Fruit fly (Drosophila melanogaster) whole organism, embryonic: ENCODE results near the gene Pcmt.

Source experiments
- Antp ChIP-seq: fragments of 200-800 bp; sonication (Bioruptor generic); optimal IDR thresholded peaks from 3 replicates; lab custom pipeline; 2016; ENCODE audit warnings: missing biosample characterization, missing genetic modification characterization
- Asciz ChIP-seq: fragments of 200-800 bp; sonication (Bioruptor generic); optimal IDR thresholded peaks from 2 replicates; lab custom pipeline; 2017; ENCODE audit warnings: missing biosample characterization, mild to moderate bottlenecking, missing genetic modification characterization, missing genetic modification reagents
- C15 ChIP-seq: fragments of 200-800 bp; sonication (Bioruptor generic); IDR thresholded peaks from 3 replicates; pipeline ENCODE4 v1.3.6; 2022; ENCODE audit warnings: missing biosample characterization, missing genetic modification characterization
- CG12659 ChIP-seq: fragments of 200-800 bp; sonication (Bioruptor generic); optimal IDR thresholded peaks from 3 replicates; lab custom pipeline; 2017; ENCODE audit warnings: mild to moderate bottlenecking, missing biosample characterization, missing genetic modification reagents, missing genetic modification characterization
- CG14050 ChIP-seq: fragments of 200-800 bp; sonication (Bioruptor generic); IDR thresholded peaks from 3 replicates; pipeline ENCODE4 v1.3.6; 2022; ENCODE audit warnings: missing biosample characterization, missing genetic modification characterization
- CG15479 ChIP-seq: fragments of 200-800 bp; sonication (Bioruptor generic); optimal IDR thresholded peaks from 3 replicates; lab custom pipeline; 2019; ENCODE audit warnings: missing biosample characterization, mild to moderate bottlenecking, missing genetic modification characterization, moderate library complexity
- CG15514 ChIP-seq: fragments of 200-800 bp; sonication (Bioruptor generic); optimal IDR thresholded peaks from 3 replicates; lab custom pipeline; 2017; ENCODE audit warnings: missing biosample characterization, missing genetic modification characterization, mild to moderate bottlenecking, moderate library complexity, missing genetic modification reagents
- CG1602 ChIP-seq: fragments of 200-800 bp; sonication (Bioruptor generic); optimal IDR thresholded peaks from 3 replicates; lab custom pipeline; 2016; ENCODE audit warnings: missing biosample characterization, missing genetic modification characterization
- CG2875 ChIP-seq: fragments of 200-800 bp; sonication (Bioruptor generic); optimal IDR thresholded peaks from 2 replicates; lab custom pipeline; 2017; ENCODE audit warnings: missing biosample characterization, mild to moderate bottlenecking, missing genetic modification characterization, missing genetic modification reagents
- CG31388 ChIP-seq: fragments of 200-800 bp; sonication (Bioruptor generic); optimal IDR thresholded peaks from 2 replicates; lab custom pipeline; 2016; ENCODE audit warnings: missing biosample characterization, missing genetic modification characterization
- CG33213 ChIP-seq: fragments of 200-800 bp; sonication (Bioruptor generic); optimal IDR thresholded peaks from 3 replicates; lab custom pipeline; 2016; ENCODE audit warnings: missing biosample characterization, missing genetic modification characterization
- CG3838 ChIP-seq: fragments of 200-800 bp; sonication (Bioruptor generic); optimal IDR thresholded peaks from 3 replicates; lab custom pipeline; 2016; ENCODE audit warnings: missing biosample characterization, missing genetic modification characterization
- CG3995 ChIP-seq: fragments of 200-800 bp; sonication (Bioruptor generic); optimal IDR thresholded peaks from 3 replicates; lab custom pipeline; 2016; ENCODE audit warnings: missing biosample characterization, missing genetic modification characterization
- CG4328 ChIP-seq: fragments of 200-800 bp; sonication (Bioruptor generic); optimal IDR thresholded peaks from 3 replicates; lab custom pipeline; 2017; ENCODE audit warnings: missing biosample characterization, missing genetic modification reagents, missing genetic modification characterization
- CG5180 ChIP-seq: fragments of 200-800 bp; sonication (Bioruptor generic); optimal IDR thresholded peaks from 3 replicates; lab custom pipeline; 2017; ENCODE audit warnings: missing biosample characterization, missing genetic modification characterization, mild to moderate bottlenecking, moderate library complexity, missing genetic modification reagents
- CG6791 ChIP-seq: fragments of 200-800 bp; sonication (Bioruptor generic); IDR thresholded peaks from 3 replicates; pipeline ENCODE4 v1.3.6; 2022; ENCODE audit warnings: missing biosample characterization, missing genetic modification characterization; ENCODE audit not compliant: partially characterized antibody
- CG7745 ChIP-seq: fragments of 200-800 bp; sonication (Bioruptor generic); optimal IDR thresholded peaks from 2 replicates; lab custom pipeline; 2018; ENCODE audit warnings: missing biosample characterization, mild to moderate bottlenecking, missing genetic modification characterization, moderate library complexity
- CG7786 ChIP-seq: fragments of 200-800 bp; sonication (Bioruptor generic); optimal IDR thresholded peaks from 2 replicates; lab custom pipeline; 2016; ENCODE audit warnings: missing biosample characterization, missing genetic modification characterization
- Chrac-16 ChIP-seq: fragments of 200-800 bp; sonication (Bioruptor generic); optimal IDR thresholded peaks from 3 replicates; lab custom pipeline; 2016; ENCODE audit warnings: missing biosample characterization, missing genetic modification characterization
- Doc2 ChIP-seq: fragments of 200-800 bp; sonication (Bioruptor generic); IDR thresholded peaks from 2 replicates; pipeline ENCODE4 v1.3.6; 2022; ENCODE audit warnings: missing biosample characterization, missing genetic modification characterization
- Dp ChIP-seq: fragments of 200-800 bp; sonication (Bioruptor generic); optimal IDR thresholded peaks from 2 replicates; lab custom pipeline; 2018; ENCODE audit warnings: missing biosample characterization, mild to moderate bottlenecking, missing genetic modification characterization, moderate library complexity
- Drgx ChIP-seq: fragments of 200-800 bp; sonication (Bioruptor generic); IDR thresholded peaks from 2 replicates; pipeline ENCODE4 v1.3.6; 2022; ENCODE audit warnings: missing biosample characterization, missing genetic modification characterization
- H2.0 ChIP-seq: fragments of 200-800 bp; sonication (Bioruptor generic); IDR thresholded peaks from 2 replicates; pipeline ENCODE4 v1.3.6; 2022; ENCODE audit warnings: missing biosample characterization, missing genetic modification characterization
- HLHmδ ChIP-seq: fragments of 200-800 bp; sonication (Bioruptor generic); optimal IDR thresholded peaks from 2 replicates; lab custom pipeline; 2018; ENCODE audit warnings: missing biosample characterization, mild to moderate bottlenecking, missing genetic modification characterization, moderate library complexity
- Meics ChIP-seq: fragments of 200-800 bp; sonication (Bioruptor generic); optimal IDR thresholded peaks from 2 replicates; lab custom pipeline; 2017; ENCODE audit warnings: missing biosample characterization, mild to moderate bottlenecking, missing genetic modification characterization
- NfI ChIP-seq: fragments of 200-800 bp; sonication (Bioruptor generic); optimal IDR thresholded peaks from 3 replicates; lab custom pipeline; 2018; ENCODE audit warnings: missing biosample characterization, mild to moderate bottlenecking, missing genetic modification characterization, moderate library complexity
- Sox102F ChIP-seq: fragments of 200-800 bp; sonication (Bioruptor generic); optimal IDR thresholded peaks from 2 replicates; lab custom pipeline; 2018; ENCODE audit warnings: missing biosample characterization, mild to moderate bottlenecking, missing genetic modification characterization, moderate library complexity
- Spps ChIP-seq: fragments of 200-800 bp; sonication (Bioruptor generic); optimal IDR thresholded peaks from 2 replicates; lab custom pipeline; 2018; ENCODE audit warnings: missing biosample characterization, mild to moderate bottlenecking, missing genetic modification characterization
- Sry-β ChIP-seq: fragments of 200-800 bp; sonication (Bioruptor generic); optimal IDR thresholded peaks from 2 replicates; lab custom pipeline; 2018; ENCODE audit warnings: missing biosample characterization, mild to moderate bottlenecking, missing genetic modification characterization, moderate library complexity
- Tbp ChIP-seq: fragments of >200 bp; optimal IDR thresholded peaks from 2 replicates; lab custom pipeline; 2018; ENCODE audit warnings: missing biosample characterization, missing genetic modification characterization
- ap ChIP-seq: fragments of 200-800 bp; sonication (Bioruptor generic); IDR thresholded peaks from 2 replicates; pipeline ENCODE4 v1.3.6; 2022; ENCODE audit warnings: missing biosample characterization, missing genetic modification characterization
- br ChIP-seq: fragments of >200 bp; optimal IDR thresholded peaks from 2 replicates; lab custom pipeline; 2017
- btn ChIP-seq: fragments of 200-800 bp; sonication (Bioruptor generic); optimal IDR thresholded peaks from 2 replicates; lab custom pipeline; 2016; ENCODE audit warnings: missing biosample characterization, missing genetic modification characterization
- ci ChIP-seq: fragments of 200-800 bp; sonication (Bioruptor generic); IDR thresholded peaks from 3 replicates; pipeline ENCODE4 v1.3.6; 2022; ENCODE audit warnings: missing biosample characterization, missing genetic modification characterization
- fd102C ChIP-seq: fragments of 200-800 bp; sonication (Bioruptor generic); optimal IDR thresholded peaks from 2 replicates; lab custom pipeline; 2018; ENCODE audit warnings: missing biosample characterization, mild to moderate bottlenecking, missing genetic modification characterization, moderate library complexity
- hb ChIP-seq: fragments of 200-800 bp; sonication (Bioruptor generic); IDR thresholded peaks from 3 replicates; pipeline ENCODE4 v1.3.6; 2022; ENCODE audit warnings: missing biosample characterization, missing genetic modification characterization; ENCODE audit not compliant: partially characterized antibody
- hbn ChIP-seq: fragments of 200-800 bp; sonication (Bioruptor generic); IDR thresholded peaks from 2 replicates; pipeline ENCODE4 v1.3.6; 2022; ENCODE audit warnings: missing biosample characterization, missing genetic modification characterization; ENCODE audit not compliant: partially characterized antibody
- mirr ChIP-seq: fragments of 200-800 bp; sonication (Bioruptor generic); optimal IDR thresholded peaks from 3 replicates; lab custom pipeline; 2018; ENCODE audit warnings: missing biosample characterization, mild to moderate bottlenecking, missing genetic modification characterization
- pita ChIP-seq: fragments of 200-800 bp; sonication (Bioruptor generic); optimal IDR thresholded peaks from 2 replicates; lab custom pipeline; 2017; ENCODE audit warnings: missing biosample characterization, mild to moderate bottlenecking, missing genetic modification characterization
- pum ChIP-seq: fragments of 200-800 bp; sonication (Bioruptor generic); optimal IDR thresholded peaks from 2 replicates; lab custom pipeline; 2016; ENCODE audit warnings: missing biosample characterization, missing genetic modification characterization
- ranshi ChIP-seq: fragments of 200-800 bp; sonication (Bioruptor generic); IDR thresholded peaks from 2 replicates; pipeline ENCODE4 v1.3.6; 2022; ENCODE audit warnings: missing biosample characterization, missing genetic modification characterization
- sens-2 ChIP-seq: fragments of 200-800 bp; sonication (Bioruptor generic); IDR thresholded peaks from 2 replicates; pipeline ENCODE4 v1.3.6; 2022; ENCODE audit warnings: missing biosample characterization, missing genetic modification characterization
- sim ChIP-seq: fragments of 200-800 bp; sonication (Bioruptor generic); IDR thresholded peaks from 2 replicates; pipeline ENCODE4 v1.3.6; 2022; ENCODE audit warnings: missing biosample characterization, missing genetic modification characterization
- sima ChIP-seq: fragments of 200-800 bp; sonication (Bioruptor generic); optimal IDR thresholded peaks from 2 replicates; lab custom pipeline; 2016; ENCODE audit warnings: missing biosample characterization, missing genetic modification characterization
- sob ChIP-seq: fragments of 200-800 bp; sonication (Bioruptor generic); IDR thresholded peaks from 2 replicates; pipeline ENCODE4 v1.3.6; 2022; ENCODE audit warnings: missing biosample characterization, missing genetic modification characterization
- tll ChIP-seq, 2 experiments: fragments of 200-800 bp in 1 of 2; fragments of >200 bp in 1 of 2; sonication (Bioruptor generic) in 1 of 2; optimal IDR thresholded peaks; 2 replicates each; lab custom pipeline; 2017 to 2019; ENCODE audit warnings: missing biosample characterization in 2 of 2, missing genetic modification characterization in 2 of 2, mild to moderate bottlenecking in 1 of 2, moderate library complexity in 1 of 2
- tx ChIP-seq: fragments of 200-800 bp; sonication (Bioruptor generic); optimal IDR thresholded peaks from 2 replicates; lab custom pipeline; 2016; ENCODE audit warnings: missing biosample characterization, missing genetic modification characterization
- vnd ChIP-seq: fragments of 200-800 bp; sonication (Bioruptor generic); IDR thresholded peaks from 3 replicates; pipeline ENCODE4 v1.3.6; 2022; ENCODE audit warnings: missing biosample characterization, missing genetic modification characterization; ENCODE audit not compliant: partially characterized antibody
- vvl ChIP-seq: fragments of 200-800 bp; sonication (Bioruptor generic); IDR thresholded peaks from 2 replicates; pipeline ENCODE4 v1.3.6; 2022; ENCODE audit warnings: missing biosample characterization, missing genetic modification characterization

The Pcmt gene

dm6 chr3R:5517002-5517875 is 36.9 kb downstream of the Pcmt start, which contains the start of gene Itpr (continued):
- TF ChIP-seq ci (GFP tag; lab: Robert Waterston, UW) (peak; percentile 62; the same call in 2 of the 3 replicates), CG3838 (GFP tag; lab: Kevin White, UChicago) (no peak), NfI (no peak), sens-2 (GFP tag; lab: Robert Waterston, UW) (no peak), hbn (GFP tag; lab: Robert Waterston, UW) (no peak), Dp (GFP tag; lab: Kevin White, UChicago) (peak; percentile 37), hb (0 out of 3 replicates have a peak, but pooled peaks have one; percentile 45), CG7745 (tag; lab: Kevin White, UChicago) (no peak), vnd (GFP tag; lab: Robert Waterston, UW) (no peak), Doc2 (no peak), CG31388 (GFP tag; lab: Kevin White, UChicago) (no peak), CG1602 (no peak), CG6791 (GFP tag; lab: Robert Waterston, UW) (no peak), Drgx (GFP tag; lab: Robert Waterston, UW) (no peak), CG15514 (GFP tag; lab: Kevin White, UChicago) (no peak), ranshi (no peak; the same call in 1 of the 2 replicates), fd102C (GFP tag; lab: Kevin White, UChicago) (no peak), sob (0 out of 2 replicates have a peak, but pooled peaks have one; percentile 45), H2.0 (GFP tag; lab: Robert Waterston, UW) (no peak), CG33213 (no peak), ap (GFP tag; lab: Robert Waterston, UW) (no peak), CG12659 (GFP tag; lab: Kevin White, UChicago) (peak; percentile 39), CG7786 (GFP tag; lab: Kevin White, UChicago) (no peak), Chrac-16 (GFP tag; lab: Kevin White, UChicago) (no peak), C15 (GFP tag; lab: Robert Waterston, UW) (no peak), Tbp (no peak), sim (GFP tag; lab: Robert Waterston, UW) (no peak), vvl (GFP tag; lab: Robert Waterston, UW) (peak; percentile 62), pum (no peak), tx (no peak), CG5180 (GFP tag; lab: Kevin White, UChicago) (no peak), btn (GFP tag; lab: Kevin White, UChicago) (no peak), CG2875 (peak; percentile 25), Antp (no peak), CG14050 (GFP tag; lab: Robert Waterston, UW) (no peak), CG4328 (no peak), Spps (tag; lab: Kevin White, UChicago) (no peak), tll (GFP tag; optimal IDR thresholded peaks at IDR 0.05; lab: Kevin White, UChicago) (no peak), Sox102F (GFP tag; lab: Kevin White, UChicago) (no peak), Sry-β (GFP tag; lab: Kevin White, UChicago) (no peak), br (lab: Kevin White, UChicago) (no peak), pita (no peak), HLHmδ (peak; percentile 55), CG15479 (GFP tag; lab: Kevin White, UChicago) (peak; percentile 18), sima (GFP tag; lab: Kevin White, UChicago) (no peak), Meics (peak; percentile 43), mirr (GFP tag; lab: Kevin White, UChicago) (peak; percentile 14), CG3995 (no peak), Asciz (GFP tag; lab: Kevin White, UChicago) (no peak)
